Worm (Caenorhabditis elegans): ENCODE measurements around the gene H38K22.6.
A peak's percentile ranks its signal among the peaks of the same experiment; 100 is the strongest.

Gene H38K22.6

DNA sequence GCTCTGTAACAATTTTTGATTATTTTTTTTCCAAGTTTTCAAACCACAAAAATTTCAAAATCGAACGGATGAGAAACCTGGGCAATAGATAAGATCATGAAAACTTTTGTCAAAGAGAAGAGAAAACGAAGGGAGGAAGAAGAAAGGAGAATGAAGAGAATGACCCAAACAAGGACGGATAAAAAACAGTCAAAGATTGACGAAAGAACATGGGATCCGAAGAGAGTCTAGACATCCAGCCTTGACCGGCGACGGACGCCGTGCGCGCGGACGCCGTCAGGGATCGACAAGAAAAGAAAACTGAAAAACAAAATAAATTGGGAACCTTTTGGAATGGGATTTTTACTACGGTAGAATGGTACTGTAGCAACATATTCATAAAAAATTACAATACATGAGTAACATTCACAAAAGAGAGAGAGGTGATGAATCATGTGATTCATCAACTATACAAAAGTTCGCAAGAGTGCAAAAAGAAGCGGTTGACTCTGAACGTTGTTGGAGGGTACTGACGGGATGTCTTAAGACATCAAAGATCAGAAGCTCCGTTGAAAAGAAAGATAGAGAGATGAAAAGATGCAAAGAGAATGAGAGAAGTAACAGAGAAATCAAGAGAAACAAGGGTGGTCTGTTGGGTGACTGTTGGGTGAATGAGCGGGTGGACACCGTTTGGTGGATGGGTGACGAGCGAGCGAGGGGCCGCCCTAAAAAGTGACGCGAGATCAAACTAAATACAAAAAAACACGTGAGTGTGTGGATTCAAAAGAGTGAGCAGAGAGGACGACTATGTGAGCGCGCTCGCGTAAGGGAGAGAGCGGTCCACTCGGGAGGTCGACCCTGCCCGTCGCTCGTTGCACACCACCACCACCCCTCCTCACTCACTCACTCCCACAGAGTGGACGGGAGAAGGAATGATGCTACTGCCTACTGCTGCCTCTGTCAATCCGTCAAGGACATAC lies 39.7 kb upstream of the H38K22.6 start, which contains the start of gene sup-26 (continued):
- TF ChIP-seq ces-1 (GFP tag; optimal IDR thresholded peaks at IDR 0.05) (no peak), nhr-76 (tag; optimal IDR thresholded peaks at IDR 0.05) (no peak), ztf-11 (tag; optimal IDR thresholded peaks at IDR 0.05) (peak in 1 of 2 experiments; percentile 62), hlh-4 (tag; optimal IDR thresholded peaks at IDR 0.05) (no peak), irx-1 (tag; optimal IDR thresholded peaks at IDR 0.05) (no peak), fkh-10 (GFP tag; optimal IDR thresholded peaks at IDR 0.05) (no peak), blmp-1 (tag; optimal IDR thresholded peaks at IDR 0.05) (peak; percentile 87), egl-27 (tag; optimal IDR thresholded peaks at IDR 0.05) (no peak), ets-5 (GFP tag; IDR thresholded peaks at IDR 0.05) (no peak), pag-3 (tag; optimal IDR thresholded peaks at IDR 0.05; ENCODE audit: borderline replicate concordance, insufficient read depth) (no peak), nhr-28 (tag; optimal IDR thresholded peaks at IDR 0.05) (no peak), fos-1 (tag; optimal IDR thresholded peaks at IDR 0.05) (no peak), mab-9 (GFP tag; IDR thresholded peaks at IDR 0.05) (no peak), isw-1 (GFP tag; IDR thresholded peaks at IDR 0.05) (no peak), fkh-8 (tag; optimal IDR thresholded peaks at IDR 0.05) (no peak), lin-14 (GFP tag; optimal IDR thresholded peaks at IDR 0.05) (peak; percentile 70), lin-15B (tag; optimal IDR thresholded peaks at IDR 0.05) (no peak), ztf-4 (tag; optimal IDR thresholded peaks at IDR 0.05) (no peak), C04F5.9 (tag; optimal IDR thresholded peaks at IDR 0.05) (no peak), aha-1 (tag; optimal IDR thresholded peaks at IDR 0.05) (no peak), nhr-237 (tag; optimal IDR thresholded peaks at IDR 0.05) (no peak), pqm-1 (tag; optimal IDR thresholded peaks at IDR 0.05) (no peak), nhr-71 (tag; optimal IDR thresholded peaks at IDR 0.05) (peak; percentile 68), snpc-4 (tag; optimal IDR thresholded peaks at IDR 0.05) (no peak), vab-15 (tag; optimal IDR thresholded peaks at IDR 0.05) (no peak), ama-1 (optimal IDR thresholded peaks at IDR 0.05) (no peak), nhr-12 (tag; optimal IDR thresholded peaks at IDR 0.05) (no peak), snu-23 (GFP tag; optimal IDR thresholded peaks at IDR 0.05) (peak; percentile 43), ceh-82 (tag; optimal IDR thresholded peaks at IDR 0.05) (peak in 1 of 3 experiments; percentile 3), F16B12.6 (tag; optimal IDR thresholded peaks at IDR 0.05) (no peak), lsy-2 (tag; optimal IDR thresholded peaks at IDR 0.05) (peak in 1 of 2 experiments; percentile 36), unc-86 (tag; optimal IDR thresholded peaks at IDR 0.05) (peak; percentile 9), efl-1 (optimal IDR thresholded peaks at IDR 0.05) (no peak), efl-1 (GFP tag; optimal IDR thresholded peaks at IDR 0.05 in 1 of 2) (peak in 1 of 2 experiments; percentile 91), tlp-1 (tag; optimal IDR thresholded peaks at IDR 0.05) (no peak), sox-4 (tag; optimal IDR thresholded peaks at IDR 0.05) (peak; percentile 0), lir-3 (tag; optimal IDR thresholded peaks at IDR 0.05; ENCODE audit: poor library complexity) (no peak), zip-4 (GFP tag; optimal IDR thresholded peaks at IDR 0.05) (peak; percentile 13), mef-2 (tag; optimal IDR thresholded peaks at IDR 0.05) (no peak), C16A3.4 (tag; optimal IDR thresholded peaks at IDR 0.05) (no peak), aly-2 (tag; optimal IDR thresholded peaks at IDR 0.05) (no peak), zag-1 (tag; optimal IDR thresholded peaks at IDR 0.05) (no peak), sup-37 (GFP tag; optimal IDR thresholded peaks at IDR 0.05) (peak; percentile 19), ceh-90 (tag; optimal IDR thresholded peaks at IDR 0.05) (no peak), unc-62 (GFP tag; optimal IDR thresholded peaks at IDR 0.05) (no peak), sptf-1 (tag; optimal IDR thresholded peaks at IDR 0.05) (no peak), C34B4.2 (tag; optimal IDR thresholded peaks at IDR 0.05) (no peak), mdl-1 (tag; optimal IDR thresholded peaks at IDR 0.05) (peak in 1 of 2 experiments; percentile 42), nhr-20 (tag; optimal IDR thresholded peaks at IDR 0.05) (peak; percentile 24), egl-13 (tag; optimal IDR thresholded peaks at IDR 0.05) (no peak), tbx-2 (tag; optimal IDR thresholded peaks at IDR 0.05) (peak; percentile 40), xbp-1 (tag; optimal IDR thresholded peaks at IDR 0.05) (peak; percentile 17)

Measured in whole organism, L1 larva.